Fruit fly (Drosophila melanogaster): ENCODE measurements around the gene CG5050.
A peak's percentile ranks its signal among the peaks of the same experiment; 100 is the strongest.

DNA sequence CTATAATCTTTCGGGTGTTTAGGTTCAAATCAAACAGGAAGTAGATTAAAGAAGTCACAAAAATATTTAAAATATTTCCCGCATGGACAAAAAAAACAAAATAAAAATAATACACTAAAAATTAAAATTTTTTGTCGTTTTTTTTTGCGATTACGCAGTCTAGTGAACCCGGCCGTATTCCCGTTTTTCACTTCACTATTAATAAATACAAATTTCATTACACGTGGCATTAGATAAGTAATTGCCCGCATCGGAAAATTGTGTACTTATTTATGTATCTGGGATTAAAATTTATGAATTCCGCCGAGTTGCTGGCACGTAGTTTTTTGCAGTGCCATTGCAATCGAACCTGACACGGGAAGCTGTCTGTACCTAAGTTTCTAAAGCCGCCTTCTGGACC is 25.5 kb upstream of the CG5050 start:
- no peak for TF ChIP-seq Lpt (GFP tag; optimal IDR thresholded peaks at IDR 0.05)
- 0 out of 3 replicates have a peak, but pooled peaks have one; percentile 28 for TF ChIP-seq CG8119 (GFP tag; IDR thresholded peaks at IDR 0.05)
- no peak for TF ChIP-seq CG6854 (GFP tag; optimal IDR thresholded peaks at IDR 0.05)
- TF ChIP-seq Sox15 (GFP tag; optimal IDR thresholded peaks at IDR 0.05) = peak; percentile 1
- TF ChIP-seq Eip93F (GFP tag; optimal IDR thresholded peaks at IDR 0.05) = no peak
- TF ChIP-seq CG11294 (GFP tag; IDR thresholded peaks at IDR 0.05) = no peak
- no peak for TF ChIP-seq topi (GFP tag; optimal IDR thresholded peaks at IDR 0.05)
- no peak for TF ChIP-seq vri (GFP tag; optimal IDR thresholded peaks at IDR 0.05)

Measured in whole organism, prepupa.